Worm (Caenorhabditis elegans): Measurements from ENCODE around the gene sri-19.

DNA sequence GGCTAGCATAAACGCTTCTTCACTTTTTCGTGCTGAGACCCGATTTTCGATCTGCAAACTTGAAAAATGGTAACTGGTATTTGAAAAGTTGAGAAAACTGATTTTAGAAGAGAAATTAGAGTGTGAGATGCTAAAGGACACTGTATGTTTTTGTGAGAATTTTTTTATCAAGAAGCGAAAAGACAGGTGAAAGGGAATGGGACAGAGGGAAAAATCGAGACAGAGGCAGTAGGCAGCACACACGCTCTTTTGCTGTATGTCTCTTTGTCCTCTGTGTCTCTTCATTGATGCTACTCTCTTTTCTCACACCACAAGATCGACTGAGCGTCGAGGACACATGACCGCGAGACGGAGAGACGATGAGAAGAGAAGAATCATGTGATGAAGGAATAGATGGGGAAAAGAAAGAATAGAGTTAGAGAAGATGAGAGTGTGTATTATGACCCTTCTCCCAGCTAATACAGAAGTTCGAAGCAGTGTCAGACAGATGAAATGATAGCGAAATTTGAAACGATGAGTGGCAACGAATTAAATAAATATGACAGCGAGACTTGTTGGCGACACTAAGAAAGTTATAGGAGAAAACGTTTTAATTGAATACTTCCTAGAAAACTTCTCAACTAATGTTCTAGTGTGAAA lies 22.2 kb upstream of the sri-19 start, which contains the start of gene lgg-2:
- TF ChIP-seq nhr-28 (tag; optimal IDR thresholded peaks at IDR 0.05) (no peak), pha-4 (tag; optimal IDR thresholded peaks at IDR 0.05) (peak; percentile 45), ztf-11 (tag; optimal IDR thresholded peaks at IDR 0.05) (peak; percentile 49), snpc-4 (tag; optimal IDR thresholded peaks at IDR 0.05) (no peak), sptf-1 (tag; optimal IDR thresholded peaks at IDR 0.05) (no peak), nhr-76 (tag; optimal IDR thresholded peaks at IDR 0.05) (no peak)

Data from whole organism, mixed stage, embryonic.